Fruit fly (Drosophila melanogaster) whole organism, wandering third instar larva: Measurements from ENCODE around the gene Drsl1.

Experiments
- CG32264 ChIP-seq: fragments of 200-800 bp; sonication (Bioruptor generic); optimal IDR thresholded peaks from 2 replicates; lab custom pipeline; 2016; ENCODE audit warnings: missing biosample characterization, missing genetic modification characterization
- CrebA ChIP-seq: fragments of 200-800 bp; sonication (Bioruptor generic); optimal IDR thresholded peaks from 2 replicates; lab custom pipeline; 2016; ENCODE audit warnings: missing biosample characterization, mild to moderate bottlenecking, missing genetic modification characterization, borderline replicate concordance
- Dfd ChIP-seq: fragments of >200 bp; optimal IDR thresholded peaks from 2 replicates; lab custom pipeline; 2017; ENCODE audit warnings: missing biosample characterization, missing genetic modification characterization
- GATAd ChIP-seq: sonication (Bioruptor generic); optimal IDR thresholded peaks from 2 replicates; lab custom pipeline; 2016; ENCODE audit warnings: missing biosample characterization, missing genetic modification characterization
- HLH106 ChIP-seq: fragments of 200-800 bp; optimal IDR thresholded peaks from 3 replicates; lab custom pipeline; 2019; ENCODE audit warnings: missing biosample characterization, mild to moderate bottlenecking, missing genetic modification characterization, moderate library complexity
- Hnf4 ChIP-seq: fragments of 200-800 bp; sonication (Bioruptor generic); optimal IDR thresholded peaks from 2 replicates; lab custom pipeline; 2016; ENCODE audit warnings: missing biosample characterization, mild to moderate bottlenecking, missing genetic modification characterization
- Hr78 ChIP-seq: fragments of >200 bp; optimal IDR thresholded peaks from 2 replicates; lab custom pipeline; 2017; ENCODE audit warnings: missing biosample characterization, missing genetic modification characterization
- Hr83 ChIP-seq: fragments of 200-300 bp; sonication (Bioruptor generic); optimal IDR thresholded peaks from 2 replicates; lab custom pipeline; 2016; ENCODE audit warnings: missing biosample characterization, mild to moderate bottlenecking, missing genetic modification characterization, moderate library complexity; ENCODE audit not compliant: poor library complexity, severe bottlenecking
- Jra ChIP-seq: sonication (Bioruptor generic); optimal IDR thresholded peaks from 2 replicates; lab custom pipeline; 2016; ENCODE audit warnings: missing biosample characterization, missing genetic modification characterization
- Mio ChIP-seq: sonication (Bioruptor generic); optimal IDR thresholded peaks from 2 replicates; lab custom pipeline; 2016; ENCODE audit warnings: missing biosample characterization, missing genetic modification characterization
- Myc ChIP-seq: fragments of >200 bp; optimal IDR thresholded peaks from 2 replicates; lab custom pipeline; 2017
- OdsH ChIP-seq: fragments of 200-800 bp; sonication (Bioruptor generic); optimal IDR thresholded peaks from 2 replicates; lab custom pipeline; 2016; ENCODE audit warnings: missing biosample characterization, mild to moderate bottlenecking, missing genetic modification characterization
- Rel ChIP-seq, 2 experiments: fragments of 200-800 bp; sonication (Bioruptor generic) in 1 of 2; optimal IDR thresholded peaks; 2 replicates in 1 of 2; 3 replicates in 1 of 2; lab custom pipeline; 2016 to 2019; ENCODE audit warnings: mild to moderate bottlenecking in 2 of 2, missing biosample characterization in 2 of 2, missing genetic modification characterization in 2 of 2, moderate library complexity in 1 of 2
- Sp1 ChIP-seq: fragments of 200-800 bp; sonication (Bioruptor generic); optimal IDR thresholded peaks from 3 replicates; lab custom pipeline; 2019; ENCODE audit warnings: missing biosample characterization, mild to moderate bottlenecking, missing genetic modification characterization, moderate library complexity
- Vsx2 ChIP-seq: fragments of 200-300, 225-300 bp; sonication (Bioruptor generic); optimal IDR thresholded peaks from 2 replicates; lab custom pipeline; 2018; ENCODE audit warnings: missing biosample characterization, missing genetic modification characterization; ENCODE audit not compliant: partially characterized antibody
- br ChIP-seq: fragments of 200-800 bp; sonication (Bioruptor generic); optimal IDR thresholded peaks from 2 replicates; lab custom pipeline; 2016; ENCODE audit warnings: missing biosample characterization, missing genetic modification characterization
- brk ChIP-seq: fragments of 200-800 bp; sonication (Bioruptor generic); optimal IDR thresholded peaks from 2 replicates; lab custom pipeline; 2016; ENCODE audit warnings: missing biosample characterization, mild to moderate bottlenecking, missing genetic modification characterization
- dmrt93B ChIP-seq: fragments of 200-800 bp; sonication (Bioruptor generic); optimal IDR thresholded peaks from 2 replicates; lab custom pipeline; 2018; ENCODE audit warnings: missing biosample characterization, mild to moderate bottlenecking, missing genetic modification characterization
- ey ChIP-seq: fragments of 200-800 bp; sonication (Bioruptor generic); optimal IDR thresholded peaks from 2 replicates; lab custom pipeline; 2016; ENCODE audit warnings: missing biosample characterization, missing genetic modification characterization
- foxo ChIP-seq, 2 experiments: fragments of 200-800 bp; sonication (Bioruptor generic); optimal IDR thresholded peaks; 2 replicates in 1 of 2; 3 replicates in 1 of 2; lab custom pipeline; 2016 to 2017; ENCODE audit warnings: missing biosample characterization in 2 of 2, missing genetic modification characterization in 2 of 2
- fru ChIP-seq: fragments of 200-800 bp; sonication (Bioruptor generic); optimal IDR thresholded peaks from 3 replicates; lab custom pipeline; 2016; ENCODE audit warnings: missing biosample characterization, mild to moderate bottlenecking, missing genetic modification characterization
- h ChIP-seq: fragments of 200-800 bp; sonication (Bioruptor generic); optimal IDR thresholded peaks from 3 replicates; lab custom pipeline; 2016; ENCODE audit warnings: missing biosample characterization, mild to moderate bottlenecking, missing genetic modification characterization
- psq ChIP-seq: fragments of 200-800 bp; sonication (Bioruptor generic); optimal IDR thresholded peaks from 3 replicates; lab custom pipeline; 2017; ENCODE audit warnings: missing biosample characterization, mild to moderate bottlenecking, missing genetic modification characterization, moderate library complexity
- rgr ChIP-seq: fragments of 200-800 bp; sonication (Bioruptor generic); optimal IDR thresholded peaks from 3 replicates; lab custom pipeline; 2016; ENCODE audit warnings: missing biosample characterization, mild to moderate bottlenecking, missing genetic modification characterization
- sv ChIP-seq: fragments of 200-800 bp; sonication (Bioruptor generic); optimal IDR thresholded peaks from 3 replicates; lab custom pipeline; 2016; ENCODE audit warnings: missing biosample characterization, missing genetic modification characterization
- usp ChIP-seq: fragments of >200 bp; optimal IDR thresholded peaks from 2 replicates; lab custom pipeline; 2017; ENCODE audit warnings: missing biosample characterization, missing genetic modification characterization

The Drsl1 gene

DNA sequence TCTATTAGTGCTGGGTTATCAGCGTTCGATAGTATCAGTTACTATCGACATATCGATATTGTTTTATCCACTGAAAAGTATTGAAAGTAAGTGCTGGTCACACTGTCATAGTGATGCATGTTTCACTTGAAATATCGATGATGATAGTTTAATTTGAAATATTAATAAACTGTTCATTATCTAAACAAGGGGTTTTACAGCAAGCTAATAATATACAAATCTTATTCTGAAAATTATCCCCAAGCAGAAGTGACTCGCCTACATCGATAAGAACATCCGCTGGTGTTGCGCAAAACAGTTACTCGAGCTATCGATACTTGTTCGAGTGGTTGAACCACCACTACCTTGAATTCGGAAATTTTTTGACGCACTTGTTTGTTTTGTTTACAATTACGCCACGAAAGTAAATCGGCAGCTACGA, 16.4 kb downstream of the Drsl1 start, which contains the start of the genes PIG-C, CG12016 and Dpm2 (continued):
- TF ChIP-seq OdsH (GFP tag; lab: Kevin White, UChicago) (peak; percentile 61), fru (GFP tag; lab: Kevin White, UChicago) (peak; percentile 76)
- TF ChIP-seq, all 38 proteins: peak for 20

DNA sequence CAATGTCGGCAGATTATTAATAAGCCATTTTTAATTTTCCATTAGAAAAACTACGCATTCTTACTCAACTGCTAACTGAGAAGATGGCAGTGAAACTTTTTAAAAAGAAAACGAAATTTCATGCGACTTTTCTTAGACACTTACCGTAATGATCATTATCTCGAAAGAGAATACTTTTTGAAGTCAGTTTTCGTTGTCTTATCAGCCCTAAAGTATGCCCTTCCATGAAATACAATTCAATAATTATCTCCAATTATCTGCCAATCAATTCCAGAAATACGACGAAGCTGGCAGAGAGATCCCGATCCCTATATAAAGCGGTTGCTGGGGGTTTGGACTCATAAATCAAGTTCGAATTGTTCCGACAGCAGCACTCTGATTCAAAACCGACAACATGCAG, 19.1 kb downstream of the Drsl1 start, which contains the start of gene Drsl5:
TSS of gene Drsl5 (plus strand) at position 341 of the 400 bp plus-strand sequence.
- TF ChIP-seq Jra (GFP tag; lab: Kevin White, UChicago) (no peak), Myc (peak; percentile 24), Hnf4 (GFP tag; lab: Kevin White, UChicago) (no peak)

DNA sequence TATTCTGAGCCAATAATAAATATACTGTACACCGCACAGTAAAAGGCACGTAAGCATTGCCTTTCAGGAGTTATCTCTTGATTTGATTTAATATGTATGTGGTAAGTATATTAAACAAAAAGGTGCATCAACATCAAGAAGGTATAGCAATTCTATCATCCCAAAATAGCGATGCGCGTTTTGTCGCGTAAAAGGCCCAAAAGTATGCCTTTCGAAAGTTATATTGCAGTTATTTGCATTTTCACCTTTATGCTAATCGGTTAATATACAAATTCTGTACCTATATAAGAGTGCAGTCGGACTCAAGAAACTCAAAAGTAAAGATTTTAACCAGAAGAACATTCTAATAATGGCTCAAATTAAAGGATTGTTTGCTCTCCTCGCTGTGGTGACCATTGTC, 20.3 kb downstream of the Drsl1 start, which contains the start of gene Drsl4:
TSS of gene Drsl4 (plus strand) at position 333 of the 400 bp plus-strand sequence.
- TF ChIP-seq GATAd (GFP tag; lab: Kevin White, UChicago) (no peak), sv (GFP tag; lab: Kevin White, UChicago) (no peak), Sp1 (GFP tag; lab: Kevin White, UChicago) (no peak), CrebA (GFP tag; lab: Kevin White, UChicago) (no peak), Myc (peak; percentile 68), usp (no peak), foxo (GFP tag; optimal IDR thresholded peaks at IDR 0.05; lab: Kevin White, UChicago) (no peak), Hnf4 (GFP tag; lab: Kevin White, UChicago) (peak; percentile 9), OdsH (GFP tag; lab: Kevin White, UChicago) (no peak), psq (GFP tag; lab: Kevin White, UChicago) (no peak)

DNA sequence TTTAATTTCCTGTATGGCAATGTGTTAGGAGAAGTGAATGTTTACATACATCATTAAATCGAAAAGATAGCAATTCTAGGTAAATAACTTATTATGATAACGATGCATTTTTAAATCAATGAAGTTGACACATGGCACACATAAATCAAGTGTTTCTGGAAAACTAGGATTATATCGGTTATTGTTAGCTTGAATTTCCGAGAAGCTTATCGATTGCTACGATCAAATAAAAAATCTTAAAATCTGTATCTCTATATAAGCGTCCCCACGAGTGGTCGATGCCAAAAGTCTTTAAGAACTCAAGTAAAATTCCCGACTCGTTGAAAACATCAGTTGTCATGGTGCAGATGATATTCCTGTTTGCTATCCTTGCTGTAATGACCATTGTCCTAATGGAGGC, 20.9 kb downstream of the Drsl1 start, which contains the start of gene Drsl3:
TSS of gene Drsl3 (plus strand) at position 301 of the 400 bp plus-strand sequence.
- no peak for TF ChIP-seq CrebA (GFP tag; lab: Kevin White, UChicago)
- no peak for TF ChIP-seq br (GFP tag; lab: Kevin White, UChicago)
- TF ChIP-seq brk (GFP tag; lab: Kevin White, UChicago) = no peak
- TF ChIP-seq Mio (GFP tag; lab: Kevin White, UChicago) = no peak
- no peak for TF ChIP-seq HLH106
- no peak for TF ChIP-seq GATAd (GFP tag; lab: Kevin White, UChicago)
- TF ChIP-seq rgr (GFP tag; lab: Kevin White, UChicago) = no peak
- no peak for TF ChIP-seq Rel (GFP tag; optimal IDR thresholded peaks at IDR 0.05; lab: Kevin White, UChicago)
- TF ChIP-seq Rel (tag; optimal IDR thresholded peaks at IDR 0.05; lab: Kevin White, UChicago) = no peak
- no peak for TF ChIP-seq ey (GFP tag; lab: Kevin White, UChicago)
- TF ChIP-seq Jra (GFP tag; lab: Kevin White, UChicago) = no peak
- no peak for TF ChIP-seq CG32264
- TF ChIP-seq fru (GFP tag; lab: Kevin White, UChicago) = no peak
- no peak for TF ChIP-seq Sp1 (GFP tag; lab: Kevin White, UChicago)
- TF ChIP-seq Hr78 (GFP tag; lab: Kevin White, UChicago) = no peak

DNA sequence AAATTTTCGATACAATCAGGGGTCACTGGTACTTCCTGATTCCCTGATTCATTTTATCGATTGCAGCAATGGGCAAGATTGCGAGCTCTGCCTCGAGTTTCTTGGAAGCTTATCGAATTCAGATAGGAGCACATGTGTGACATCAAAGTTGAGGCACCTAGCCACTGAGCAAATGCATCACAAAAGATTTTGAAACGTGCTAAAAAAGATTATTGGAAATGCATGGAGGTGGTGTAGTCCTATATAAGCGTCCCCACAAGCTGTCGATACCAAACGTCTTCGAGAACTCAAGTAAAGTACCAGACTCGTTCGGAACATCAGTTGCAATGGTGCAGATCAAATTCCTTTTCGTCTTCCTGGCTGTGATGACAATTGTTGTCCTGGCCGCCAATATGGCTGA, 21.5 kb downstream of the Drsl1 start, which contains the start of gene Drsl2:
TSS of gene Drsl2 (plus strand) at position 301 of the 400 bp plus-strand sequence.
- no peak for TF ChIP-seq Mio (GFP tag; lab: Kevin White, UChicago)

DNA sequence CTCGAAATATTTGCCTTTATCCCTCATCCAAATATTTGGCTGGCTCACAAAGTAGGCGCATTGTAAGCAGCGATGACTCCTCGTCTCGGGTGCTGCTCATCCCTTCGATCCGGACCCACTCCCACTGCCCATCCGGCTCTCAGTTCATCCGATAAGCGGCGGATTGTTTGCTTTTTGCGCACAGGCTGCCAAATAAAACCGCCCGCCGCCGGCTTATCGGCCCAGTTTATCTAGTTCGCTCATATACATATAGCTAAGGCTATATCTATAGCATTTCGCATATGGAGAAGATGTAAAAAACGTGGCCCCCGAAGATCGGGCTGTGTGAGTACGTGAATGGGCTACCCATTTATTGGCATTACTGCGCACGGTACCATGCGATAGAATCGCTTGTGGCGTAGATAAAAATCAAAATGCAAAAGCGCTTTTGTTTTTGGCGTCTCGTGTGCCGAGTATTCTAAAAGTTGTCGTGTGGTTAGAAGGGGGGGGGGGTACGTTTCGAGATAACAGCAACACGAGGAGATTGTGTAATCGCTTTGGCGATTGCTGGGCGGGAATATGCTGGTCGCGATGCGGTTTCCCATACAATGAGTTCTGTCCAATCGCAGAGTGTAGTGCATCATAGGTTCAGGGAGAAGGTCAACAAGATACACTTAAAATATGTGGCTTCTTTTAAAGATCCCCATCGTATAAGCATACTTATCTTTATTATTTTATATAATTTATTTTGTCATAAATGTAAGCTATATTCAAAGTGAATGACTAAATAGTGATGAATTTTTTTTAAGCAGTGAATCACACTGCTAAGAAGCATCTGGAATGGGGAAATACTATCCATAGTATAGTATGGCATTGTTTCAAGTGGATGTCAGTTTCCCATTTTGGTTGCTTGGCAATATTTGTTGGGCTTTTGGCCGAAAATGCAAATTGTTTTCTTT, 26.6 kb downstream of the Drsl1 start:
- TF ChIP-seq h (GFP tag; lab: Kevin White, UChicago) (peak; percentile 52), OdsH (GFP tag; lab: Kevin White, UChicago) (peak; percentile 13), Hr83 (GFP tag; lab: Kevin White, UChicago) (no peak), Sp1 (GFP tag; lab: Kevin White, UChicago) (peak; percentile 6), Hnf4 (GFP tag; lab: Kevin White, UChicago) (no peak), Dfd (GFP tag; lab: Kevin White, UChicago) (no peak), usp (no peak), Vsx2 (GFP tag; lab: Kevin White, UChicago) (no peak), brk (GFP tag; lab: Kevin White, UChicago) (no peak), Rel (GFP tag; optimal IDR thresholded peaks at IDR 0.05; lab: Kevin White, UChicago) (no peak), Rel (tag; optimal IDR thresholded peaks at IDR 0.05; lab: Kevin White, UChicago) (peak; percentile 10), dmrt93B (GFP tag; lab: Kevin White, UChicago) (no peak), fru (GFP tag; lab: Kevin White, UChicago) (peak; percentile 48), br (GFP tag; lab: Kevin White, UChicago) (peak; percentile 20)
